Worm (Caenorhabditis elegans) whole organism, young adult: Measurements from ENCODE around the gene rsf-1.

Experiments used
- B0019.2 ChIP-seq: fragments of 200-800 bp; sonication (Bioruptor generic); conservative IDR thresholded peaks from 2 replicates; pipeline ENCODE4 v1.3.6; 2022; ENCODE audit warnings: missing genetic modification reagents, missing genetic modification characterization, missing compliant biosample characterization
- B0035.1 ChIP-seq: sonication (generic microtip); optimal IDR thresholded peaks from 2 replicates; lab custom pipeline; 2016; ENCODE audit warnings: missing genetic modification characterization, mild to moderate bottlenecking, missing compliant biosample characterization, missing genotype, missing genetic modification reagents
- F10E7.11 ChIP-seq: sonication (generic microtip); optimal IDR thresholded peaks from 2 replicates; lab custom pipeline; 2017; ENCODE audit warnings: mild to moderate bottlenecking, missing genetic modification characterization, moderate library complexity, missing compliant biosample characterization
- F37B4.10 ChIP-seq: fragments of 200-800 bp; sonication (Bioruptor generic); IDR thresholded peaks from 2 replicates; pipeline ENCODE4 v1.3.6; 2022; ENCODE audit warnings: missing genetic modification characterization, missing compliant biosample characterization
- F57C9.4 ChIP-seq: sonication (generic microtip); optimal IDR thresholded peaks from 2 replicates; lab custom pipeline; 2017; ENCODE audit warnings: mild to moderate bottlenecking, missing genetic modification characterization, missing compliant biosample characterization
- T26A5.8 ChIP-seq: sonication (generic microtip); optimal IDR thresholded peaks from 2 replicates; lab custom pipeline; 2016; ENCODE audit warnings: missing genetic modification characterization, missing compliant biosample characterization
- Y79H2A.3 ChIP-seq: fragments of 200-800 bp; sonication (Bioruptor generic); conservative IDR thresholded peaks from 2 replicates; pipeline ENCODE4 v1.3.6; 2022; ENCODE audit warnings: missing genetic modification reagents, missing genetic modification characterization, missing compliant biosample characterization
- ZK185.1 ChIP-seq: sonication (generic microtip); optimal IDR thresholded peaks from 2 replicates; lab custom pipeline; 2016; ENCODE audit warnings: mild to moderate bottlenecking, missing genetic modification characterization, missing compliant biosample characterization; ENCODE audit not compliant: poor library complexity, severe bottlenecking
- akir-1 ChIP-seq: fragments of 200-800 bp; sonication (Bioruptor generic); optimal IDR thresholded peaks from 2 replicates; lab custom pipeline; 2018; ENCODE audit warnings: mild to moderate bottlenecking, missing genetic modification characterization, moderate library complexity, missing compliant biosample characterization
- ama-1 ChIP-seq, 3 experiments: fragments of 150-350 bp in 1 of 3; sonication (generic microtip) in 2 of 3; optimal IDR thresholded peaks; 2 replicates each; lab custom pipeline; 2014 to 2018; ENCODE audit warnings: missing biosample characterization in 2 of 3, missing genetic modification characterization in 2 of 3, missing genetic modification reagents in 2 of 3
- attf-3 ChIP-seq: fragments of 200-800 bp; sonication (Bioruptor generic); conservative IDR thresholded peaks from 2 replicates; pipeline ENCODE4 v1.3.6; 2022; ENCODE audit warnings: missing genetic modification reagents, missing genetic modification characterization, missing compliant biosample characterization
- ccch-3 ChIP-seq: fragments of 200-800 bp; sonication (Bioruptor generic); optimal IDR thresholded peaks from 2 replicates; lab custom pipeline; 2018; ENCODE audit warnings: mild to moderate bottlenecking, missing genetic modification characterization, missing compliant biosample characterization
- ceh-27 ChIP-seq: fragments of 200-800 bp; sonication (Bioruptor generic); optimal IDR thresholded peaks from 2 replicates; lab custom pipeline; 2018; ENCODE audit warnings: mild to moderate bottlenecking, missing genetic modification characterization, moderate library complexity, missing compliant biosample characterization
- ceh-58 ChIP-seq: fragments of 200-800 bp; sonication (Bioruptor generic); IDR thresholded peaks from 2 replicates; pipeline ENCODE4 v1.3.6; 2022; ENCODE audit warnings: missing genetic modification characterization, missing compliant biosample characterization
- efl-1 ChIP-seq: fragments of 150-350 bp; optimal IDR thresholded peaks from 2 replicates; lab custom pipeline; 2014; ENCODE audit warnings: missing biosample characterization, missing genetic modification reagents, missing genetic modification characterization
- ets-4 ChIP-seq: fragments of 200-800 bp; sonication (Bioruptor generic); optimal IDR thresholded peaks from 2 replicates; lab custom pipeline; 2018; ENCODE audit warnings: mild to moderate bottlenecking, missing genetic modification characterization, missing compliant biosample characterization
- fkh-3 ChIP-seq: sonication (generic microtip); optimal IDR thresholded peaks from 2 replicates; lab custom pipeline; 2016; ENCODE audit warnings: mild to moderate bottlenecking, missing genetic modification characterization, missing compliant biosample characterization
- hsf-1 ChIP-seq: fragments of 200-800 bp; sonication (Bioruptor generic); IDR thresholded peaks from 2 replicates; pipeline ENCODE4 v1.3.6; 2022; ENCODE audit warnings: missing genetic modification reagents, missing genetic modification characterization, missing compliant biosample characterization
- let-526 ChIP-seq: fragments of 200-800 bp; sonication (Bioruptor generic); IDR thresholded peaks from 2 replicates; pipeline ENCODE4 v1.3.6; 2022; ENCODE audit warnings: missing genetic modification reagents, missing genetic modification characterization, missing compliant biosample characterization
- let-607 ChIP-seq, 2 experiments: fragments of 200-800 bp in 1 of 2; sonication (Bioruptor generic) in 1 of 2; sonication (generic microtip) in 1 of 2; optimal IDR thresholded peaks; 2 replicates each; lab custom pipeline; 2016 to 2018; ENCODE audit warnings: mild to moderate bottlenecking in 2 of 2, missing compliant biosample characterization in 2 of 2, missing genetic modification characterization in 2 of 2, moderate library complexity in 2 of 2, missing genotype in 1 of 2
- lin-26 ChIP-seq: fragments of 200-800 bp; sonication (Bioruptor generic); IDR thresholded peaks from 2 replicates; pipeline ENCODE4 v1.3.6; 2022; ENCODE audit warnings: missing genetic modification reagents, missing genetic modification characterization, missing compliant biosample characterization
- lir-1 ChIP-seq: fragments of 200-800 bp; sonication (Bioruptor generic); conservative IDR thresholded peaks from 2 replicates; pipeline ENCODE4 v1.3.6; 2022; ENCODE audit warnings: missing genetic modification reagents, missing genetic modification characterization, missing compliant biosample characterization
- madf-8 ChIP-seq: fragments of 200-800 bp; sonication (Bioruptor generic); conservative IDR thresholded peaks from 2 replicates; pipeline ENCODE4 v1.3.6; 2022; ENCODE audit warnings: missing genetic modification reagents, missing genetic modification characterization, missing compliant biosample characterization
- mcd-1 ChIP-seq: fragments of 200-800 bp; sonication (Bioruptor generic); IDR thresholded peaks from 2 replicates; pipeline ENCODE4 v1.3.6; 2022; ENCODE audit warnings: missing genetic modification reagents, missing genetic modification characterization, missing compliant biosample characterization
- mel-28 ChIP-seq: sonication (generic microtip); optimal IDR thresholded peaks from 2 replicates; lab custom pipeline; 2016; ENCODE audit warnings: borderline replicate concordance, mild to moderate bottlenecking, missing genetic modification characterization, missing compliant biosample characterization
- nfya-1 ChIP-seq: sonication (generic microtip); optimal IDR thresholded peaks from 2 replicates; lab custom pipeline; 2017; ENCODE audit warnings: antibody characterized with exemption, missing compliant biosample characterization, missing genetic modification characterization, borderline replicate concordance; ENCODE audit not compliant: insufficient read depth
- nfya-2 ChIP-seq: fragments of 200-800 bp; sonication (Bioruptor generic); IDR thresholded peaks from 2 replicates; pipeline ENCODE4 v1.3.6; 2022; ENCODE audit warnings: missing genetic modification reagents, missing genetic modification characterization, missing compliant biosample characterization
- nhr-179 ChIP-seq: sonication (generic microtip); optimal IDR thresholded peaks from 2 replicates; lab custom pipeline; 2016; ENCODE audit warnings: mild to moderate bottlenecking, missing genetic modification characterization, missing compliant biosample characterization
- nhr-80 ChIP-seq: sonication (generic microtip); optimal IDR thresholded peaks from 2 replicates; lab custom pipeline; 2016; ENCODE audit warnings: missing genetic modification characterization, missing compliant biosample characterization
- snpc-4 ChIP-seq, 5 experiments: fragments of 150-350 bp in 1 of 5; sonication (generic microtip) in 4 of 5; optimal IDR thresholded peaks; 2 replicates each; lab custom pipeline; 2014 to 2018; ENCODE audit warnings: missing genetic modification characterization in 5 of 5, missing biosample characterization in 3 of 5, antibody characterized with exemption in 2 of 5, mild to moderate bottlenecking in 2 of 5, missing compliant biosample characterization in 2 of 5, missing genotype in 2 of 5, moderate library complexity in 2 of 5, missing genetic modification reagents in 1 of 5
- somi-1 ChIP-seq: fragments of 200-800 bp; sonication (Bioruptor generic); optimal IDR thresholded peaks from 2 replicates; lab custom pipeline; 2018; ENCODE audit warnings: mild to moderate bottlenecking, missing genetic modification characterization, missing compliant biosample characterization
- ztf-18 ChIP-seq: sonication (generic microtip); optimal IDR thresholded peaks from 2 replicates; lab custom pipeline; 2016; ENCODE audit warnings: missing genotype, mild to moderate bottlenecking, missing genetic modification characterization, missing compliant biosample characterization
- ztf-26 ChIP-seq: sonication (generic microtip); optimal IDR thresholded peaks from 2 replicates; lab custom pipeline; 2017; ENCODE audit warnings: missing genetic modification characterization, missing compliant biosample characterization

rsf-1 gene

ce11 chrII:11283803-11284202 lies 22.4 kb upstream of the rsf-1 start:
- TF ChIP-seq Y79H2A.3 (GFP tag; lab: Robert Waterston, UW) (no peak), let-607 (tag; optimal IDR thresholded peaks at IDR 0.05; lab: Kevin White, UChicago) (no peak), B0035.1 (tag; lab: Kevin White, UChicago) (no peak), fkh-3 (no peak), attf-3 (GFP tag; lab: Robert Waterston, UW) (no peak), ZK185.1 (tag; lab: Kevin White, UChicago) (no peak), F37B4.10 (GFP tag; lab: Robert Waterston, UW) (no peak), let-526 (no peak), mcd-1 (no peak), F10E7.11 (no peak), ceh-27 (GFP tag; lab: Kevin White, UChicago) (no peak), efl-1 (GFP tag; lab: Kevin White, UChicago) (no peak), snpc-4 (GFP tag; optimal IDR thresholded peaks at IDR 0.05; lab: Kevin White, UChicago) (no peak), snpc-4 (tag; optimal IDR thresholded peaks at IDR 0.05; lab: Kevin White, UChicago) (no peak), lin-26 (GFP tag; lab: Robert Waterston, UW) (no peak)

ce11 chrII:11284701-11285100 lies 21.5 kb upstream of the rsf-1 start:
- no peak for TF ChIP-seq nfya-1 (tag; lab: Kevin White, UChicago)
- no peak for TF ChIP-seq akir-1 (GFP tag; lab: Kevin White, UChicago)
- no peak for TF ChIP-seq fkh-3
- TF ChIP-seq F57C9.4, result no peak
- TF ChIP-seq somi-1 (GFP tag; lab: Kevin White, UChicago), result no peak
- TF ChIP-seq hsf-1 (GFP tag; lab: Robert Waterston, UW), result no peak
- TF ChIP-seq ccch-3 (GFP tag; lab: Kevin White, UChicago), result no peak

ce11 chrII:11285282-11285933 lies 20.8 kb upstream of the rsf-1 start:
- TF ChIP-seq ztf-18 (tag; lab: Kevin White, UChicago) (no peak), ets-4 (GFP tag; lab: Kevin White, UChicago) (no peak), nhr-80 (tag; lab: Kevin White, UChicago) (peak; percentile 17)

- no peak for TF ChIP-seq ama-1 (optimal IDR thresholded peaks at IDR 0.05; lab: Kevin White, UChicago)
- no peak for TF ChIP-seq ama-1 (GFP tag; optimal IDR thresholded peaks at IDR 0.05; lab: Kevin White, UChicago)
- TF ChIP-seq ceh-58, result no peak
- TF ChIP-seq nhr-179, result no peak
- no peak for TF ChIP-seq lir-1 (GFP tag; lab: Robert Waterston, UW)
- TF ChIP-seq B0019.2 (GFP tag; lab: Robert Waterston, UW), result no peak
- TF ChIP-seq madf-8 (GFP tag; lab: Robert Waterston, UW), result no peak
- TF ChIP-seq ztf-26 (tag; lab: Kevin White, UChicago), result no peak
- TF ChIP-seq nfya-2, result no peak
- TF ChIP-seq mel-28 (tag; lab: Kevin White, UChicago), result no peak
- no peak for TF ChIP-seq T26A5.8 (tag; lab: Kevin White, UChicago)
Measured at ce11 chrII:11286445-11286844, 19.8 kb upstream of the rsf-1 start.
